Worm (Caenorhabditis elegans) whole organism, early embryonic: ENCODE results near the gene tam-1.

ENCODE experiments used
- B0310.2 ChIP-seq: sonication (generic microtip); optimal IDR thresholded peaks from 2 replicates; lab custom pipeline; 2016; ENCODE audit warnings: mild to moderate bottlenecking, missing genetic modification characterization, missing compliant biosample characterization
- F13C5.2 ChIP-seq: sonication (generic microtip); optimal IDR thresholded peaks from 2 replicates; lab custom pipeline; 2017; ENCODE audit warnings: mild to moderate bottlenecking, missing genetic modification characterization, inconsistent platforms, missing compliant biosample characterization
- aly-1 ChIP-seq: sonication (generic microtip); optimal IDR thresholded peaks from 2 replicates; lab custom pipeline; 2016; ENCODE audit warnings: missing genetic modification characterization, missing compliant biosample characterization
- ama-1 ChIP-seq: fragments of 150-350 bp; optimal IDR thresholded peaks from 2 replicates; lab custom pipeline; 2014
- ceh-13 ChIP-seq: fragments of 200-800 bp; sonication (Bioruptor generic); optimal IDR thresholded peaks from 2 replicates; lab custom pipeline; 2018; ENCODE audit warnings: mild to moderate bottlenecking, missing genetic modification characterization, missing compliant biosample characterization
- ceh-36 ChIP-seq: sonication (generic microtip); optimal IDR thresholded peaks from 2 replicates; lab custom pipeline; 2016; ENCODE audit warnings: missing genetic modification characterization, inconsistent platforms, missing compliant biosample characterization
- ets-7 ChIP-seq: sonication (generic microtip); optimal IDR thresholded peaks from 2 replicates; lab custom pipeline; 2016; ENCODE audit warnings: missing genotype, missing genetic modification characterization, missing compliant biosample characterization
- flt-1 ChIP-seq: fragments of 200-800 bp; sonication (Bioruptor generic); IDR thresholded peaks from 2 replicates; pipeline ENCODE4 v1.3.6; 2022; ENCODE audit warnings: missing genetic modification characterization, missing compliant biosample characterization
- hmbx-1 ChIP-seq: sonication (generic microtip); optimal IDR thresholded peaks from 2 replicates; lab custom pipeline; 2016; ENCODE audit warnings: mild to moderate bottlenecking, missing genetic modification characterization, missing compliant biosample characterization
- hmg-4 ChIP-seq: fragments of 200-800 bp; sonication (Bioruptor generic); optimal IDR thresholded peaks from 2 replicates; lab custom pipeline; 2018; ENCODE audit warnings: mild to moderate bottlenecking, missing genetic modification characterization, missing compliant biosample characterization
- hnd-1 ChIP-seq: sonication (generic microtip); optimal IDR thresholded peaks from 2 replicates; lab custom pipeline; 2016; ENCODE audit warnings: missing genetic modification characterization, missing compliant biosample characterization
- pes-1 ChIP-seq: fragments of 200-800 bp; sonication (Bioruptor generic); IDR thresholded peaks from 2 replicates; pipeline ENCODE4 v1.3.6; 2022; ENCODE audit warnings: missing genetic modification reagents, missing genetic modification characterization, missing compliant biosample characterization
- scrt-1 ChIP-seq: fragments of 200-800 bp; sonication (Bioruptor generic); IDR thresholded peaks from 2 replicates; pipeline ENCODE4 v1.3.6; 2022; ENCODE audit warnings: missing genetic modification characterization, missing compliant biosample characterization
- sea-1 ChIP-seq: fragments of 200-800 bp; sonication (Bioruptor generic); conservative IDR thresholded peaks from 2 replicates; pipeline ENCODE4 v1.3.6; 2022; ENCODE audit warnings: missing genetic modification characterization, missing compliant biosample characterization
- tbx-11 ChIP-seq: fragments of 200-800 bp; sonication (Bioruptor generic); IDR thresholded peaks from 2 replicates; pipeline ENCODE4 v1.3.6; 2022; ENCODE audit warnings: missing genetic modification characterization, missing compliant biosample characterization
- tbx-37 ChIP-seq: fragments of 200-800 bp; sonication (Bioruptor generic); conservative IDR thresholded peaks from 2 replicates; pipeline ENCODE4 v1.3.6; 2022; ENCODE audit warnings: missing genetic modification reagents, missing genetic modification characterization, missing compliant biosample characterization
- tra-4 ChIP-seq: sonication (generic microtip); optimal IDR thresholded peaks from 2 replicates; lab custom pipeline; 2017; ENCODE audit warnings: missing genetic modification characterization, missing compliant biosample characterization

The tam-1 gene

DNA sequence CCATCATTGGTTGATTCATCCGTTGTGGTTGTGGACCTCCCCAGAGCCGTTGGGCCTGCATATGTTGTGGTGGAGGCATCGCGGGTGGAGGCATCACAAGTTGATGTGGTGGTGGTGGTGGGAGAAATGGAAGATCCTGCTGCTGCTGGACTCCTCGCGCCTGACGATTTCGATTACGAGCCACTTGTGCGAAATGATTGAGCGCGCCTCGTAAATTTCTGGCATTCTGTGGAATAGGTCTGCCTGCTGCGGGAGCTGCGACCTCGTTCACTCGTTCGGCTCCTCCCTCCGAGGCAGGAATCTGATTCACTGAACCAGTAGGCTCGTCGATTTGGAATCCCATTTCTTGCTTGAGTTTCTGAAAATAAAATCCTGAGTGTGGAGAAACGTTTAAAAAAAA lies 2.2 kb downstream of the tam-1 start:
- TF ChIP-seq scrt-1 (GFP tag; lab: Robert Waterston, UW) = 0 out of 2 replicates have a peak, but pooled peaks have one; percentile 30
- no peak for TF ChIP-seq pes-1 (GFP tag; lab: Robert Waterston, UW)

DNA sequence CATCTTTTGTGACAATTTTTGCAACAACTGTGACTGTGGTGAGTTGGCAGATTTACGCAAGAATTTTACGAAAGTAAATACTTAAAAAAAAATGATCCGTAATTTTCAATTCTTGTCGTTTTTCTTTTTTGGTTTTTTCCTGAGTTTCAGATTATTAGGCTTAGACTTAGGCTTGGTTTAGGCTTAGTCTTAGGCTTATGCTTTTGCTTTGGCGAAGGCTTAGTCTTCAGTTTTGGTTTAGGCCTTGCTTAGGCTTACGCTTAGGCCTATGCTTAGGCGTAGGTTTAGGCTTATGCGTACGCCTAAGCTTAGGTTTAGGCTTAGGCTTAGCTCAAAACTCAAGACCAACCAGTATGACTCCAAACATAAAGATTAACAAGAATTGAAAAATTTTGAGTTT lies 5.3 kb downstream of the tam-1 start:
- no peak for TF ChIP-seq F13C5.2 (tag; lab: Kevin White, UChicago)
- peak; percentile 48 for TF ChIP-seq ceh-36 (tag; lab: Kevin White, UChicago)

DNA sequence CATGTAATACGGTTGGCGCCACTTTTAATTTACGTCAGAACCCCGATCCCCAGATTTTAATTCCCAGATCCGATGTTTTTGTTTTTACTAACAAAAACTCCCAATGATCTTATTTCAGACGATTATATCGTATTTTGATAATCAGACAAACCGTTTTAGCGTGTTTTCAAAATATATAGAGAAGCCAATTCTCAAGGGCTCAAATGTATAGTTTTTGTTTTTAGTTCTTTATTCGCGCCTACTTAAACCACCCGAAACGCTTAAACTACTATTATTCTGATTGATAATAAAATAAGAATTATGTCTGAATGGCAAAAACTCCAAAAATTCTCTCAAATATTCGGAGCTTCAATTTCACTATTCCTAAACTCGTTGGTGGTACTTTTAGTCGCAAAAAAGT lies 6.4 kb downstream of the tam-1 start, which contains the start of gene str-208:
Gene str-208, plus strand, starts transcription at position 301 of the 400 bp plus-strand sequence.
- no peak for TF ChIP-seq aly-1
- TF ChIP-seq ets-7 (tag; lab: Kevin White, UChicago) = no peak
- no peak for TF ChIP-seq hmg-4 (GFP tag; lab: Kevin White, UChicago)
- no peak for TF ChIP-seq hmbx-1 (tag; lab: Kevin White, UChicago)
- TF ChIP-seq F13C5.2 (tag; lab: Kevin White, UChicago) = no peak
- TF ChIP-seq tbx-11 (GFP tag; lab: Robert Waterston, UW) = no peak
- TF ChIP-seq ama-1 (lab: Kevin White, UChicago) = no peak
- TF ChIP-seq pes-1 (GFP tag; lab: Robert Waterston, UW) = no peak
- TF ChIP-seq tbx-37 = no peak
- no peak for TF ChIP-seq ceh-36 (tag; lab: Kevin White, UChicago)
- no peak for TF ChIP-seq tra-4
- no peak for TF ChIP-seq scrt-1 (GFP tag; lab: Robert Waterston, UW)
- no peak for TF ChIP-seq ceh-13 (GFP tag; lab: Kevin White, UChicago)
- no peak for TF ChIP-seq sea-1 (GFP tag; lab: Robert Waterston, UW)
- TF ChIP-seq flt-1 (GFP tag; lab: Robert Waterston, UW) = no peak
- no peak for TF ChIP-seq B0310.2 (tag; lab: Kevin White, UChicago)
- TF ChIP-seq hnd-1 = no peak

DNA sequence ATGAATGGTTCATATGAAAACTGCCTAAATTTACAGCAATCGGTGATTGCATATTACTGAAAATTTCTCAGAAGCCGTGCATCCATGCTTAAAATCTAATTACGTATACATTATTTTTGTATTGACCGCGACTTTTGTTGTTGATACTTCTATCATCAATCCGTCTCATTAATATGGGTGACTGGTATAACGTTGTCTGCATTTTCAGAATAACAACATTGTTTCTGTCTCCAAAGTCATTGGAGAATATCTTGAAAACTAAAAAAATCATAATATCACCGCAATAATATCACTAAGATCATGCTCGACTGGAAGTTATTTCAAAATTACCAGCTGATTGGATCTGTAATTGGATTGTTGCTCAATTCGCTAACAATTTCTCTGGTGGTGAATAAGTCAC lies 11.5 kb downstream of the tam-1 start, which contains the start of gene str-207:
Gene str-207, plus strand, starts transcription at position 301 of the 400 bp plus-strand sequence.
- TF ChIP-seq hmg-4 (GFP tag; lab: Kevin White, UChicago) (no peak), B0310.2 (tag; lab: Kevin White, UChicago) (no peak), scrt-1 (GFP tag; lab: Robert Waterston, UW) (no peak), aly-1 (no peak), F13C5.2 (tag; lab: Kevin White, UChicago) (no peak), tbx-37 (no peak), pes-1 (GFP tag; lab: Robert Waterston, UW) (no peak), hnd-1 (no peak), ceh-36 (tag; lab: Kevin White, UChicago) (no peak), flt-1 (GFP tag; lab: Robert Waterston, UW) (no peak), ama-1 (lab: Kevin White, UChicago) (no peak), hmbx-1 (tag; lab: Kevin White, UChicago) (no peak), sea-1 (GFP tag; lab: Robert Waterston, UW) (no peak), ceh-13 (GFP tag; lab: Kevin White, UChicago) (no peak), tbx-11 (GFP tag; lab: Robert Waterston, UW) (no peak), ets-7 (tag; lab: Kevin White, UChicago) (no peak), tra-4 (no peak)

DNA sequence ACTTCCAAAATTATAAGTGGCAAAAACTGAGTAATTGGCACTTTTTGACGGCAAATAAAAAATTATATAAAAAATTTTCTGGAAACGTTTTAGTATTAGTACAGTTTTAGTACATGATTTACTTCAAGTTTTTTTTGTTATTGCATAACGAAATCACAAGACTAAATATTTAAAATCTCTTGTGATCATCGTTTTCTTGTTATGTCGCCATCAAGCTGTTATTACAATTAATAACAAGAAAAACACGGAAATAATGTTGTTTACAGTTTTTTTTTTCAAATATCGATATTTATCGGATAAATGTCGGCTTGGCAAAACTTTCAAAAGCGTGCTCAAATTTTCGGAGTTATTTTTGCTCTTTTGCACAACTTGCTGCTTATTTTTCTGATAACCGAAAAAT lies 14.3 kb downstream of the tam-1 start, which contains the start of gene str-209:
Gene str-209, plus strand, starts transcription at position 301 of the 400 bp plus-strand sequence.
- no peak for TF ChIP-seq ama-1 (lab: Kevin White, UChicago)

DNA sequence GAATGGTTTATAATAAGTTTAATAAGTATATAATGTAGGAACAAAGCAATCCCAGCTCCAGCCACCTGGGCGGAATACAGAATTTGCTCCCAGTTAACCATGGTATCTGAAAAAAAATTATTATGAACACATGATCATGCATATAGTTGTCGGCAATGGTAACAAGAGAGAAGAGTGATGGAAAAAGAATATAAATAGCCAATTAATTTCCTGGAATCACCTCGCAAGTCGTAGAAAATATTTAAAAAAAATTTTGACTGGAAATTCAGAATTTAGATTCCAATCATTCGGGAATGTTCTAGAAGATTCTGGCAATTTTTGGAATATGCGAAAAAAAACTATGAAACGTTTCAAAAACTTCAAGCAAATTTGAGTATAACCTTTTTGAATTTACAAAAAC lies 18.7 kb downstream of the tam-1 start, which contains the start of gene str-211:
Gene str-211, minus strand, starts transcription at position 101 of the 400 bp plus-strand sequence.
- no peak for TF ChIP-seq hnd-1

DNA sequence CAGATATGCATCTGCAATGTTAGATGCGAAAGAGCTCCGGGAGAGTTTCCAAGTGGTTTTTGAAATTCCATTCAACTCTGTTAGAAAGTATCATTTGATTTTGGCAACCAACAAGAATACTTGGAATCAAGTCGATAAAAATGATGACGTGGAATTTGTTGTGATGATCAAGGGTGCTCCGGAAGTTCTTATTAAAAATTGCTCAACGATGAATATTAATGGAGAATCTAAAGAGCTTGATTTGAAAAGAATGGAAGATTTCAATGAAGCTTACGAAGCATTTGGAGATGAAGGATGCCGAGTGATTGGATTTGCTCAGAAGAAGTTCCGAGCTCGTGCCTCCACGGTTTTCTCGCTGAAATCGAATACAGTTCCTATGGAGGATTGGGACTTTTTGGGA lies 25.6 kb downstream of the tam-1 start:
- TF ChIP-seq B0310.2 (tag; lab: Kevin White, UChicago) (no peak), ets-7 (tag; lab: Kevin White, UChicago) (no peak), aly-1 (no peak), hmg-4 (GFP tag; lab: Kevin White, UChicago) (no peak), sea-1 (GFP tag; lab: Robert Waterston, UW) (no peak), tra-4 (no peak), flt-1 (GFP tag; lab: Robert Waterston, UW) (no peak), F13C5.2 (tag; lab: Kevin White, UChicago) (no peak), tbx-11 (GFP tag; lab: Robert Waterston, UW) (no peak), tbx-37 (no peak), ceh-36 (tag; lab: Kevin White, UChicago) (no peak), ama-1 (lab: Kevin White, UChicago) (no peak), scrt-1 (GFP tag; lab: Robert Waterston, UW) (no peak), hnd-1 (no peak)

DNA sequence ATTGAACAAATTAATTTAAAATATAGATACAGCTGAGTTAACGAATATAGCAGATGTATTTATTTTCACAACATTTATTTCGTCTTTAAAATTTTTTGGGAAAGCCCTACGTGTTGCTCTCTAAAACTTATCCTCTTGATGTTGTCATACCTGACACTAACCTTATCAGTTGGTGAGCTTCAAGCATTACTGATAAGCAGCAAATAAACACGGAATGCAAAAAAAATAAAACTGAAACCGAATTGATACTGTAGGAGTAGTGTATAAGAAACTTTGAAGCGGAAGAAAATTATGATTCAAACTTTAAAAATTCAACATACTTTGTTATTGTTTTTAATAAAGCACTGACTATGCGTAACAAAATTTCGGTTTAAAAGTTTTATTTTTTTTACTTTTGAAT lies 27.8 kb downstream of the tam-1 start:
- no peak for TF ChIP-seq flt-1 (GFP tag; lab: Robert Waterston, UW)
- TF ChIP-seq hmg-4 (GFP tag; lab: Kevin White, UChicago) = no peak
- TF ChIP-seq scrt-1 (GFP tag; lab: Robert Waterston, UW) = no peak
- no peak for TF ChIP-seq sea-1 (GFP tag; lab: Robert Waterston, UW)
- TF ChIP-seq B0310.2 (tag; lab: Kevin White, UChicago) = no peak
- no peak for TF ChIP-seq ets-7 (tag; lab: Kevin White, UChicago)
- no peak for TF ChIP-seq F13C5.2 (tag; lab: Kevin White, UChicago)
- no peak for TF ChIP-seq ceh-13 (GFP tag; lab: Kevin White, UChicago)
- TF ChIP-seq pes-1 (GFP tag; lab: Robert Waterston, UW) = no peak
- TF ChIP-seq ama-1 (lab: Kevin White, UChicago) = no peak
- TF ChIP-seq ceh-36 (tag; lab: Kevin White, UChicago) = no peak
- no peak for TF ChIP-seq hnd-1
- no peak for TF ChIP-seq tbx-11 (GFP tag; lab: Robert Waterston, UW)
- no peak for TF ChIP-seq aly-1
